Fruit fly (Drosophila melanogaster) whole organism, adult: Measurements from ENCODE around the gene CG14015.

Experiments used
- CG11617 ChIP-seq: fragments of 200-800 bp; sonication (Bioruptor generic); optimal IDR thresholded peaks from 2 replicates; lab custom pipeline; 2017; ENCODE audit warnings: mild to moderate bottlenecking, missing biosample characterization, missing genetic modification reagents, missing genetic modification characterization
- bab1 ChIP-seq: fragments of 200-800 bp; sonication (Bioruptor generic); optimal IDR thresholded peaks from 3 replicates; lab custom pipeline; 2019; ENCODE audit warnings: missing biosample characterization, mild to moderate bottlenecking, missing genetic modification characterization, moderate library complexity
- cnc ChIP-seq, 2 experiments: fragments of >200 bp; optimal IDR thresholded peaks; 2 replicates each; lab custom pipeline; 2017
- kay ChIP-seq: fragments of 200-800 bp; sonication (Bioruptor generic); peaks from one replicate; lab custom pipeline; 2016; ENCODE audit warnings: missing biosample characterization, missing genetic modification characterization, borderline replicate concordance
- tj ChIP-seq: fragments of 200-800 bp; sonication (Bioruptor generic); optimal IDR thresholded peaks from 3 replicates; lab custom pipeline; 2017; ENCODE audit warnings: missing biosample characterization, mild to moderate bottlenecking, missing genetic modification characterization, moderate library complexity

- no peak for TF ChIP-seq cnc (optimal IDR thresholded peaks at IDR 0.05; lab: Kevin White, UChicago)
- TF ChIP-seq bab1 (GFP tag; lab: Kevin White, UChicago): no peak
- TF ChIP-seq CG11617 (GFP tag; lab: Kevin White, UChicago): no peak
- TF ChIP-seq kay (GFP tag; lab: Kevin White, UChicago): no peak
- TF ChIP-seq tj: no peak
These were observed 39.5 kb downstream of the CG14015 start for dm6 chr2L:5499458-5499857.
